Fruit fly (Drosophila melanogaster) ovary, adult (tissue): ENCODE measurements around the gene CG13380.

Experiments
- CG17801 ChIP-seq: fragments of 200-800 bp; optimal IDR thresholded peaks from 2 replicates; lab custom pipeline; 2019; ENCODE audit warnings: missing biosample characterization, mild to moderate bottlenecking, missing genetic modification characterization, moderate library complexity; ENCODE audit not compliant: partially characterized antibody

CG13380 gene

DNA sequence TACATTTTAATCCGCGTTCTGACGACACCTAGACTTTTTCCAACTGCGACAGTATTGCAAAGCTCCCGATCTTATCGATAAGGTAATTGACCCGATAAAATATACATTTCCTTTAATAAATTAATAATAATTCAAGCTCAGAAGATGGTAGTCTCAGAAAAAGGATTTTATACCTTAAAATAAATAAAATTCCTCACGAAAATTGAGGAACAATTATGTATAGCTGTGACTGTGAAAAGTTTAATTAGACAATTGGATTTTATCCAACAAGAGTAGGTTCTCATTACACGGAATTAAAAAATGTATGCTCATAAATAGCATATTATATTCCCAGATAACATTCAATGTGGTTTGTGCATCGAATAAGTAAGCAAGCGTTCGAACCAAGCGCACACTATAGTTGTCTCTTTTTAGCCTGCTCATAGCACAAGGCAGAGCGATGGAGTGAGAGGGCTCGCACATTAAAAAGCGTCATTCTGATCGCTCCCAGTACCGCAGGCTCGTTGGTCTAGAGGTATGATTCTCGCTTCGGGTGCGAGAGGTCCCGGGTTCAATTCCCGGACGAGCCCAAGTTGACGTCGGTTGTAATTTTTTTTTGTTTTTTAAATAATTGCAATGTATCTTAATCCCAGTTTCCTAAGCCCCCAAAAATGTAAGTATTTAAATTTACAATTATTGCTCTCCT is at the start of gene CG13380, which contains the start of gene CG4174:
Gene CG13380, minus strand, starts transcription at position 51 of the 685 bp plus-strand sequence.
Gene CG4174, minus strand, starts transcription at position 51 of the 685 bp plus-strand sequence.
- TF ChIP-seq CG17801 (GFP tag; lab: Kevin White, UChicago) = peak; percentile 43

dm6 chr3L:18667115-18667514 is 49.4 kb upstream of the CG13380 start, which contains the start of gene CG42495:
TSS of gene CG42495 (plus strand) at chr3L:18667361.
- TF ChIP-seq CG17801 (GFP tag; lab: Kevin White, UChicago) = no peak

dm6 chr3L:18665594-18665993 is 47.9 kb upstream of the CG13380 start:
- no peak for TF ChIP-seq CG17801 (GFP tag; lab: Kevin White, UChicago)

DNA sequence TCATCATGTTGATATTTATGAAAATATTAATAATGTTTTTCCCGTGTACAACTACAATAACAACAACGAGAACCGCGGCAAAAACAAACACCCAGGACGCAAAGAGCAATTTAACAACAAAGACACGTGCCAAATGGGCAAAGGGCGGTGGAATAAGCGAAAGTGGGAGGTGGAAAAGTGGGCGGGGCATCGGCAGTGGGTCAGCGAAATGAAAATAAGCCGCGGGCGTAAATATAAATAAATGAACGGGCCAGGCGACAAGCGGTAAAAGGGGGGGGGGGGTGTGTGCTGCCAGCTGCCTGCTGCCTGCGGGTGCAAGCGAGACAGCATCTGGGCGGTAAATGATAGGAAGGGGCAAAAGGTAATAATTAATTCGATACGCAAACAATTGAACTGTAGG is 36.0 kb upstream of the CG13380 start:
- TF ChIP-seq CG17801 (GFP tag; lab: Kevin White, UChicago) = no peak

- TF ChIP-seq CG17801 (GFP tag; lab: Kevin White, UChicago) = no peak
Measured at dm6 chr3L:18643222-18643621, 25.5 kb upstream of the CG13380 start.

- peak; percentile 38 for TF ChIP-seq CG17801 (GFP tag; lab: Kevin White, UChicago)
Measured at dm6 chr3L:18640584-18641527, 23.1 kb upstream of the CG13380 start.

DNA sequence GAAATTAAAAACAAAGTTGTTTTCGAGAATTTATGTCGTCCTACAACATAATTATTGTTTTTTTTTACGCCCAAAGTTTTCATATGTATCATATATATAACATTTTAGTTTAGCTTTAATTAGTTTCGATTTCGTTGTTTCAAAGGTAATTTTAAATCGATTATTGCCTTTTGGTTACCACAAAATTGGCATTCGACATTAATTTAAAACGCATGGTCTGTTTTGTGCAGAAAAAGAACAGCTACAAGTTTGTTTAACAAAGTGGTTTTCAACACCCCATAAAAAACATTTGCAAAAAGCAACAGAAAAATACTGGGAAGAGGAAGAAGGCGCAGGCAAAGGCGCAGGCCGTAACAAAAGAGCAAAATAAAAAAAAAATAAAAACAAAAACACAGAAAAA is 20.7 kb upstream of the CG13380 start:
- no peak for TF ChIP-seq CG17801 (GFP tag; lab: Kevin White, UChicago)

- no peak for TF ChIP-seq CG17801 (GFP tag; lab: Kevin White, UChicago)
Measured at dm6 chr3L:18638043-18638442, 20.3 kb upstream of the CG13380 start.

DNA sequence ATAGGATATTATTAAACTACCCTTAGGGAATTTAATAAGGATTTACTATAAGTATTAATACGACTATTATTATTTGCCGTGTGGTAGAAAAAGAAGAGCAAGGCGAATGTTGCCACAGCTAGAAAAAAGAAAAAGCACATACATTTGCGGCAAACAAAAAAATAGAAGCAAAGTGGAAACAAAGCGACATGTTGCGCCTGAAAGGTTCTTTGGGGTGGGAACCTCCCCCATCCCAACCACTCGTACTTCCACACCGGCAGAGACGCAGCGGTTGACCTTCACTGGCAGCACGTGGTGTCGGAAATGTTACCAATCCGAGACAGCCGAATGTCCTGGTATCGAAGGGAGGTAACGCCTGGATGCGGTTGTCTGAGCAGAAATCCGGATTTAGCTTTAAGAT is 19.6 kb upstream of the CG13380 start:
- no peak for TF ChIP-seq CG17801 (GFP tag; lab: Kevin White, UChicago)

DNA sequence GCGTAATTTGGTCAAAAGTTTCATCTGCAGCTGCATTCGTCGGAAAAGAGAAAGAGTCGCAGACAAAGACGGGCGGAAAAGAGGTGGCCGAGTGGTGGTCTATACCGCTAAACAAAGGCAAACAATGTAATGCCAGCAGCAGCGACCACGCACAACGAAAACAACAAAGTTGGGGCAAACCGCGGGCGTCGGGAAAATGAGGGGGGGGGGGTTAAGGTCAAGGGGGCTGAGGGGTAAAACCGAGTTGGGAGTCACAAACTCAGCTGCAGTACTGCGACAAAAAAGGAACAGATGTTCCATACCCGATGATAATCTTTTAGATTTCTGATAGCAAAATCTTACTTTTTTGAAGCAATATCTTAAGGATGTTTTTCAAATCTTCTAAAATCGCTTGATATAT is 19.0 kb upstream of the CG13380 start:
- no peak for TF ChIP-seq CG17801 (GFP tag; lab: Kevin White, UChicago)

DNA sequence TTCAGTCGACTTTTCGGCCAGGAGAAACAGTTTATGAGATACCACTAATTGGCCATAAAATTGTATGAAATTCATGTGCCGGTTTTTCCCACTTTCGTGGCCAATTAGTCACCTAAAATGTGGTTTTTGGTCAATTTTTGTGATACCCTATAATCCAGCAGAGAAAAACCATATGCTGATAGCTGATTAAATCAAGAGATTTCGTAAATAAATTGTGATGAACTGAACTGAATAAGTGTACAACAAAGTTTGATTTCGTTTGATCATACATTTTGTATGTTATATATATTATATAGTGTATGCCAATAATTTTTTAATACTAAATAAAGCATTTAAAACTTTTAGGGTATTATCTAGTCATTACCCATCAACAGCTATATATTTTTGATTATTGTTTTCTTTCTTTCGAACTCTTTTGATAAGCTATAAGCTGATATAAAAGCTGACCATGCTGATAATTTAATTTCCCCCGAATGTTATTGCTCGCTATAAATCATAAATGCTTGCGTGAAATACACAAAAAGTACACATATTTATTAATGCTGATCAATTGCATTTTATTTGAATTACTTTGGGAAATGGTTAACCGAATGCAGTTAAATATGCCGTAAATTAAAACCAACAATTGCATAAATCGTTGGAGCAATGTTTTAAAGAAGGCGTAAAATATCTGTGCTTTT is 17.2 kb upstream of the CG13380 start:
- TF ChIP-seq CG17801 (GFP tag; lab: Kevin White, UChicago) = peak; percentile 60

dm6 chr3L:18633084-18633483 is 15.3 kb upstream of the CG13380 start:
- no peak for TF ChIP-seq CG17801 (GFP tag; lab: Kevin White, UChicago)

- no peak for TF ChIP-seq CG17801 (GFP tag; lab: Kevin White, UChicago)
Measured at dm6 chr3L:18632187-18632635, 14.5 kb upstream of the CG13380 start.

- TF ChIP-seq CG17801 (GFP tag; lab: Kevin White, UChicago) = no peak
Measured at dm6 chr3L:18629874-18630273, 12.1 kb upstream of the CG13380 start.

dm6 chr3L:18628458-18628857 is 10.7 kb upstream of the CG13380 start:
- TF ChIP-seq CG17801 (GFP tag; lab: Kevin White, UChicago) = no peak
